Fruit fly (Drosophila melanogaster) whole organism, prepupa: ENCODE measurements around the gene ais.

Source experiments
- CG10631 ChIP-seq: fragments of 200-800 bp; sonication (Bioruptor generic); optimal IDR thresholded peaks from 2 replicates; lab custom pipeline; 2016; ENCODE audit warnings: missing biosample characterization, missing genetic modification characterization
- CG11294 ChIP-seq: fragments of 200-800 bp; sonication (Bioruptor generic); IDR thresholded peaks from 2 replicates; pipeline ENCODE4 v1.3.6; 2022; ENCODE audit warnings: missing biosample characterization, missing genetic modification characterization
- CG11762 ChIP-seq: fragments of 200-800 bp; sonication (Bioruptor generic); optimal IDR thresholded peaks from 3 replicates; lab custom pipeline; 2016; ENCODE audit warnings: missing biosample characterization, missing genetic modification characterization; ENCODE audit not compliant: insufficient read depth
- CG15336 ChIP-seq: fragments of 200-800 bp; sonication (Bioruptor generic); IDR thresholded peaks from 2 replicates; pipeline ENCODE4 v1.3.6; 2022; ENCODE audit warnings: missing biosample characterization, missing genetic modification characterization
- CG3919 ChIP-seq: fragments of 200-800 bp; sonication (Bioruptor generic); optimal IDR thresholded peaks from 3 replicates; lab custom pipeline; 2016; ENCODE audit warnings: missing biosample characterization, missing genetic modification characterization
- CG6854 ChIP-seq: fragments of 200-800 bp; sonication (Bioruptor generic); optimal IDR thresholded peaks from 2 replicates; lab custom pipeline; 2017; ENCODE audit warnings: missing biosample characterization, mild to moderate bottlenecking, missing genetic modification characterization
- Eip93F ChIP-seq: fragments of 200-800 bp; sonication (Bioruptor generic); optimal IDR thresholded peaks from 2 replicates; lab custom pipeline; 2016; ENCODE audit warnings: missing biosample characterization, mild to moderate bottlenecking, missing genetic modification characterization
- Ets96B ChIP-seq: fragments of 200-800 bp; optimal IDR thresholded peaks from 2 replicates; lab custom pipeline; 2019; ENCODE audit warnings: missing biosample characterization, mild to moderate bottlenecking, missing genetic modification characterization, moderate library complexity
- Lpt ChIP-seq: fragments of 200-800 bp; sonication (Bioruptor generic); optimal IDR thresholded peaks from 3 replicates; lab custom pipeline; 2016; ENCODE audit warnings: missing biosample characterization, missing genetic modification characterization
- OdsH ChIP-seq: fragments of 200-800 bp; sonication (Bioruptor generic); optimal IDR thresholded peaks from 3 replicates; lab custom pipeline; 2016; ENCODE audit warnings: missing biosample characterization, missing genetic modification characterization
- Sox102F ChIP-seq: fragments of 200-800 bp; sonication (Bioruptor generic); optimal IDR thresholded peaks from 2 replicates; lab custom pipeline; 2016; ENCODE audit warnings: missing biosample characterization, mild to moderate bottlenecking, missing genetic modification characterization
- fd85E ChIP-seq: fragments of 200-800 bp; sonication (Bioruptor generic); optimal IDR thresholded peaks from 3 replicates; lab custom pipeline; 2016; ENCODE audit warnings: missing biosample characterization, missing genetic modification characterization
- fkh ChIP-seq: fragments of 200-800 bp; sonication (Bioruptor generic); optimal IDR thresholded peaks from 3 replicates; lab custom pipeline; 2017; ENCODE audit warnings: missing biosample characterization, mild to moderate bottlenecking, missing genetic modification characterization, moderate library complexity
- vri ChIP-seq: fragments of 200-800 bp; sonication (Bioruptor generic); optimal IDR thresholded peaks from 3 replicates; lab custom pipeline; 2016; ENCODE audit warnings: missing biosample characterization, mild to moderate bottlenecking, missing genetic modification characterization

DNA sequence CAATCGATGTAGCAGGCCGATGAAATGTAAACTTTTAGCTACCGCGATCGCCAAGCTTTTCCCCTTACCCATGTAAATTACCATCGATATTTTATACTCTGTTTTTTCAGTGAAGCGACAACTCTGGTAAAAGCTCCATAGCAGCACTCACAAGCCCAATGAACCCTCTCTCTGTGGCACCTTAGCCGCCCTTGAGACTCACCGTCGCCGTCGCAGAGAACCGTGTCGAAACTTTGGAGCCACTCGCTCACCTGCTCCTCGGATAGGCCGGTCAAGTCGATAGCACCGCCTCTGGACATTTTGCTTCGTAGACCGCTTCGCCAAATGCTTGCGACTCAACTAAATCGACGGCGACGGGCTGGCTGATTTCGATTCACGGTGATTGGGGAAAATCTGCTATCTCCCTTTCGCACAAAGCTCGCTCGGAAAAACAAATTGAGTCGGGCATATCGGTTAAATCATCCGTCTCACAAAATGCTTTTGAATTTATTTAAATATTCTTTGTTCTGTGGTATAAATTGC, 36.6 kb upstream of the ais start, which contains the start of gene CG5577:
- TF ChIP-seq OdsH (GFP tag; lab: Kevin White, UChicago) (no peak), Eip93F (GFP tag; lab: Kevin White, UChicago) (no peak), CG15336 (no peak), CG11762 (GFP tag; lab: Kevin White, UChicago) (no peak), CG6854 (GFP tag; lab: Kevin White, UChicago) (no peak), Ets96B (tag; lab: Kevin White, UChicago) (no peak), Sox102F (GFP tag; lab: Kevin White, UChicago) (peak; percentile 48), fkh (GFP tag; lab: Kevin White, UChicago) (no peak), Lpt (GFP tag; lab: Kevin White, UChicago) (no peak), CG11294 (GFP tag; lab: Robert Waterston, UW) (no peak), CG3919 (GFP tag; lab: Kevin White, UChicago) (peak; percentile 18), CG10631 (GFP tag; lab: Kevin White, UChicago) (no peak), vri (GFP tag; lab: Kevin White, UChicago) (peak; percentile 42), fd85E (GFP tag; lab: Kevin White, UChicago) (no peak)
